Worm (Caenorhabditis elegans) whole organism, L4 larva: ENCODE data around the gene R04E5.8.

Experiments
- D1046.2 ChIP-seq: fragments of 200-800 bp; sonication (Bioruptor generic); IDR thresholded peaks from 2 replicates; pipeline ENCODE4 v1.3.6; 2022; ENCODE audit warnings: missing genetic modification characterization, missing compliant biosample characterization
- F26F4.8 ChIP-seq: fragments of 200-800 bp; sonication (Bioruptor generic); conservative IDR thresholded peaks from 2 replicates; pipeline ENCODE4 v1.3.6; 2022; ENCODE audit warnings: missing genetic modification characterization, missing compliant biosample characterization
- T26A8.4 ChIP-seq: fragments of 200-800 bp; sonication (Bioruptor generic); IDR thresholded peaks from 2 replicates; pipeline ENCODE4 v1.3.6; 2022; ENCODE audit warnings: missing genetic modification characterization, missing compliant biosample characterization
- Y105C5A.15 ChIP-seq: fragments of 200-800 bp; sonication (Bioruptor generic); IDR thresholded peaks from 2 replicates; pipeline ENCODE4 v1.3.6; 2022; ENCODE audit warnings: missing genetic modification characterization, missing compliant biosample characterization
- Y48G9A.11 ChIP-seq: fragments of 200-800 bp; sonication (Bioruptor generic); IDR thresholded peaks from 2 replicates; pipeline ENCODE4 v1.3.6; 2022; ENCODE audit warnings: missing genetic modification reagents, missing genetic modification characterization, missing compliant biosample characterization
- ZK546.5 ChIP-seq, 2 experiments: sonication (generic microtip); optimal IDR thresholded peaks; 2 replicates each; lab custom pipeline; 2017; ENCODE audit warnings: missing biosample characterization in 2 of 2, missing genetic modification characterization in 2 of 2
- arid-1 ChIP-seq: fragments of 200-800 bp; sonication (Bioruptor generic); conservative IDR thresholded peaks from 2 replicates; pipeline ENCODE4 v1.3.6; 2022; ENCODE audit warnings: missing genetic modification reagents, missing genetic modification characterization, missing compliant biosample characterization
- cey-2 ChIP-seq: sonication (generic microtip); optimal IDR thresholded peaks from 3 replicates; lab custom pipeline; 2017; ENCODE audit warnings: missing genetic modification characterization, mild to moderate bottlenecking, missing compliant biosample characterization, antibody characterized with exemption, borderline replicate concordance; ENCODE audit not compliant: insufficient read depth
- ctbp-1 ChIP-seq: fragments of 200-800 bp; sonication (Bioruptor generic); IDR thresholded peaks from 2 replicates; pipeline ENCODE4 v1.3.6; 2022; ENCODE audit warnings: missing genetic modification reagents, missing genetic modification characterization, missing compliant biosample characterization
- dmd-6 ChIP-seq: fragments of 200-800 bp; sonication (Bioruptor generic); IDR thresholded peaks from 2 replicates; pipeline ENCODE4 v1.3.6; 2022; ENCODE audit warnings: missing genetic modification reagents, missing genetic modification characterization, missing compliant biosample characterization
- dmd-8 ChIP-seq: fragments of 200-800 bp; sonication (Bioruptor generic); IDR thresholded peaks from 2 replicates; pipeline ENCODE4 v1.3.6; 2022; ENCODE audit warnings: missing genetic modification characterization, missing compliant biosample characterization
- dmd-9 ChIP-seq: fragments of 200-800 bp; sonication (Bioruptor generic); IDR thresholded peaks from 2 replicates; pipeline ENCODE4 v1.3.6; 2022; ENCODE audit warnings: missing genetic modification reagents, missing genetic modification characterization, missing compliant biosample characterization
- duxl-1 ChIP-seq: sonication (generic microtip); optimal IDR thresholded peaks from 2 replicates; lab custom pipeline; 2016; ENCODE audit warnings: mild to moderate bottlenecking, missing genetic modification characterization, moderate library complexity, missing compliant biosample characterization; ENCODE audit not compliant: poor library complexity
- egl-43 ChIP-seq: fragments of 200-800 bp; sonication (Bioruptor generic); IDR thresholded peaks from 2 replicates; pipeline ENCODE4 v1.3.6; 2022; ENCODE audit warnings: missing genetic modification reagents, missing genetic modification characterization, missing compliant biosample characterization
- hlh-11 ChIP-seq: fragments of 200-800 bp; sonication (Bioruptor generic); optimal IDR thresholded peaks from 2 replicates; lab custom pipeline; 2018; ENCODE audit warnings: mild to moderate bottlenecking, missing genetic modification characterization, missing compliant biosample characterization
- hmg-1.1 ChIP-seq: fragments of 200-800 bp; sonication (Bioruptor generic); IDR thresholded peaks from 2 replicates; pipeline ENCODE4 v1.3.6; 2022; ENCODE audit warnings: missing genetic modification reagents, missing genetic modification characterization, missing compliant biosample characterization
- lim-7 ChIP-seq: fragments of 200-800 bp; sonication (Bioruptor generic); IDR thresholded peaks from 2 replicates; pipeline ENCODE4 v1.3.6; 2022; ENCODE audit warnings: missing genetic modification characterization, missing compliant biosample characterization
- lin-1 ChIP-seq: fragments of 200-800 bp; sonication (Bioruptor generic); IDR thresholded peaks from 2 replicates; pipeline ENCODE4 v1.3.6; 2022; ENCODE audit warnings: missing genetic modification reagents, missing genetic modification characterization, missing compliant biosample characterization
- lin-29 ChIP-seq: fragments of 200-800 bp; sonication (Bioruptor generic); IDR thresholded peaks from 2 replicates; pipeline ENCODE4 v1.3.6; 2022; ENCODE audit warnings: missing genetic modification reagents, missing genetic modification characterization, missing compliant biosample characterization
- lin-38 ChIP-seq: fragments of 200-800 bp; sonication (Bioruptor generic); IDR thresholded peaks from 2 replicates; pipeline ENCODE4 v1.3.6; 2022; ENCODE audit warnings: missing genetic modification reagents, missing genetic modification characterization, missing compliant biosample characterization
- lir-3 ChIP-seq: sonication (generic microtip); optimal IDR thresholded peaks from 2 replicates; lab custom pipeline; 2016; ENCODE audit warnings: mild to moderate bottlenecking, missing genetic modification characterization, missing compliant biosample characterization
- lsy-2 ChIP-seq, 2 experiments: fragments of 150-350 bp in 1 of 2; sonication (generic microtip) in 1 of 2; optimal IDR thresholded peaks; 2 replicates each; lab custom pipeline; 2014 to 2017; ENCODE audit warnings: missing biosample characterization in 2 of 2, missing genetic modification characterization in 2 of 2
- madf-5 ChIP-seq, 2 experiments: fragments of 200-800 bp; sonication (Bioruptor generic); IDR thresholded peaks; 2 replicates each; pipeline ENCODE4 v1.3.6; 2022; ENCODE audit warnings: missing compliant biosample characterization in 2 of 2, missing genetic modification characterization in 2 of 2
- madf-9 ChIP-seq: fragments of 200-800 bp; sonication (Bioruptor generic); conservative IDR thresholded peaks from 2 replicates; pipeline ENCODE4 v1.3.6; 2022; ENCODE audit warnings: missing genetic modification reagents, missing genetic modification characterization, missing compliant biosample characterization
- mep-1 ChIP-seq: fragments of 150-350 bp; sonication (generic microtip); optimal IDR thresholded peaks from 3 replicates; lab custom pipeline; 2014; ENCODE audit warnings: missing biosample characterization, missing genetic modification characterization
- mes-2 ChIP-seq: sonication (generic microtip); optimal IDR thresholded peaks from 2 replicates; lab custom pipeline; 2016; ENCODE audit warnings: missing genotype, mild to moderate bottlenecking, missing genetic modification characterization, missing compliant biosample characterization; ENCODE audit not compliant: poor library complexity, severe bottlenecking
- mxl-2 ChIP-seq: fragments of 200-800 bp; sonication (Bioruptor generic); conservative IDR thresholded peaks from 2 replicates; pipeline ENCODE4 v1.3.6; 2022; ENCODE audit warnings: missing genetic modification reagents, missing genetic modification characterization, missing compliant biosample characterization
- mxl-3 ChIP-seq: fragments of 200-800 bp; sonication (Bioruptor generic); optimal IDR thresholded peaks from 2 replicates; lab custom pipeline; 2018; ENCODE audit warnings: mild to moderate bottlenecking, missing genetic modification characterization, missing compliant biosample characterization
- nhr-102 ChIP-seq: sonication (generic microtip); optimal IDR thresholded peaks from 2 replicates; lab custom pipeline; 2016; ENCODE audit warnings: mild to moderate bottlenecking, missing genetic modification characterization, moderate library complexity, missing compliant biosample characterization
- nhr-11 ChIP-seq: fragments of 150-350 bp; optimal IDR thresholded peaks from 2 replicates; lab custom pipeline; 2014; ENCODE audit warnings: missing biosample characterization, missing genetic modification characterization
- nhr-28 ChIP-seq: fragments of 150-350 bp; optimal IDR thresholded peaks from 2 replicates; lab custom pipeline; 2014; ENCODE audit warnings: missing biosample characterization, missing genetic modification characterization
- nhr-41 ChIP-seq: fragments of 200-800 bp; sonication (Bioruptor generic); IDR thresholded peaks from 2 replicates; pipeline ENCODE4 v1.3.6; 2022; ENCODE audit warnings: missing genetic modification reagents, missing genetic modification characterization, missing compliant biosample characterization
- nhr-77 ChIP-seq: fragments of 150-350 bp; optimal IDR thresholded peaks from 2 replicates; lab custom pipeline; 2014; ENCODE audit warnings: missing biosample characterization, missing genetic modification characterization
- pha-4 ChIP-seq, 2 experiments: fragments of 150-350 bp in 1 of 2; fragments of 200-800 bp in 1 of 2; sonication (Bioruptor generic) in 1 of 2; IDR thresholded peaks in 1 of 2; optimal IDR thresholded peaks in 1 of 2; 2 replicates each; pipeline versions ENCODE4 v1.3.6 to Lab custom; 2014 to 2022; ENCODE audit warnings: missing genetic modification characterization in 2 of 2, missing genetic modification reagents in 2 of 2, missing biosample characterization in 1 of 2, missing compliant biosample characterization in 1 of 2
- php-3 ChIP-seq: fragments of 200-800 bp; sonication (Bioruptor generic); IDR thresholded peaks from 2 replicates; pipeline ENCODE4 v1.3.6; 2022; ENCODE audit warnings: missing genetic modification reagents, missing genetic modification characterization, missing compliant biosample characterization
- saeg-2 ChIP-seq: fragments of 200-800 bp; sonication (Bioruptor generic); IDR thresholded peaks from 2 replicates; pipeline ENCODE4 v1.3.6; 2022; ENCODE audit warnings: missing genetic modification reagents, missing genetic modification characterization, missing compliant biosample characterization
- snpc-1.2 ChIP-seq: fragments of 200-800 bp; sonication (Bioruptor generic); IDR thresholded peaks from 2 replicates; pipeline ENCODE4 v1.3.6; 2022; ENCODE audit warnings: missing genetic modification reagents, missing genetic modification characterization, missing compliant biosample characterization
- tag-97 ChIP-seq: fragments of 200-800 bp; sonication (Bioruptor generic); IDR thresholded peaks from 2 replicates; pipeline ENCODE4 v1.3.6; 2022; ENCODE audit warnings: missing genetic modification characterization, missing compliant biosample characterization
- tra-1 ChIP-seq: fragments of 200-800 bp; sonication (Bioruptor generic); IDR thresholded peaks from 2 replicates; pipeline ENCODE4 v1.3.6; 2022; ENCODE audit warnings: missing genetic modification reagents, missing genetic modification characterization, missing compliant biosample characterization
- vab-7 ChIP-seq: fragments of 200-800 bp; sonication (Bioruptor generic); IDR thresholded peaks from 2 replicates; pipeline ENCODE4 v1.3.6; 2022; ENCODE audit warnings: missing genetic modification reagents, missing genetic modification characterization, missing compliant biosample characterization
- zip-2 ChIP-seq: fragments of 150-350 bp; optimal IDR thresholded peaks from 2 replicates; lab custom pipeline; 2014; ENCODE audit warnings: missing biosample characterization, missing genetic modification characterization

Gene R04E5.8

ce11 chrX:8819815-8820415 is 14.0 kb upstream of the R04E5.8 start (continued):
- TF ChIP-seq dmd-6 (GFP tag; lab: Robert Waterston, UW) = peak; percentile 40; the same call in 1 of the 2 replicates
- TF ChIP-seq ctbp-1 (GFP tag; lab: Robert Waterston, UW) = 0 out of 2 replicates have a peak, but pooled peaks have one; percentile 46
- peak; percentile 17 for TF ChIP-seq hlh-11
- peak; percentile 71 for TF ChIP-seq lin-38 (GFP tag; lab: Robert Waterston, UW)
- no peak for TF ChIP-seq lin-29 (GFP tag; lab: Robert Waterston, UW)
- TF ChIP-seq php-3 = peak; percentile 69; the same call in 1 of the 2 replicates
- 0 out of 2 replicates have a peak, but pooled peaks have one; percentile 50 for TF ChIP-seq T26A8.4 (GFP tag; lab: Robert Waterston, UW)
- TF ChIP-seq tra-1 (GFP tag; lab: Robert Waterston, UW) = 0 out of 2 replicates have a peak, but pooled peaks have one; percentile 30
- TF ChIP-seq duxl-1 = peak; percentile 50
- TF ChIP-seq lir-3 = peak; percentile 44

DNA sequence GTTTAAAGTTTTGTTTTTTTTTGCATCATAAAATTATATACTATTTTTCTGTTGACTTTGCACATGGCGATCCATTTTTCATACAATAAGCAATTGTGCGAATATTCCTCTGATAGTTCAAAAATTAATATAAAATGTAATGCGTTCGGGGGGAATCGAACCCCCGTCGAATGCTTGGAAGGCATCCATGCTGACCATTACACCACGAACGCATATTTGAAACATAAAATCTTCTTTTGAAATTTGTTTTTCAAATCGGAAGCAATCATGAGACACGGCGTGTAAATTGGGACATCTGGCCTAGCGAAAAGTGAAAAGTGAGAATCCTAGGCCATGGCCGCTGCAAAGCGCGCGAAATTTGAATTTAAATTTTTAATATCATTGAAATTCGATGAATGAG is 12.5 kb upstream of the R04E5.8 start:
- TF ChIP-seq snpc-1.2 (GFP tag; lab: Robert Waterston, UW) (peak; percentile 46; the same call in 1 of the 2 replicates), dmd-9 (GFP tag; lab: Robert Waterston, UW) (0 out of 2 replicates have a peak, but pooled peaks have one; percentile 27), lim-7 (peak; percentile 57; the same call in 1 of the 2 replicates), dmd-8 (GFP tag; lab: Robert Waterston, UW) (peak; percentile 53; the same call in 1 of the 2 replicates), madf-9 (GFP tag; lab: Robert Waterston, UW) (peak; percentile 26; the same call in 1 of the 2 replicates), hmg-1.1 (GFP tag; lab: Robert Waterston, UW) (peak; percentile 26; the same call in 1 of the 2 replicates), mes-2 (tag; lab: Kevin White, UChicago) (peak; percentile 12), egl-43 (GFP tag; lab: Robert Waterston, UW) (peak; percentile 76), madf-5 (GFP tag; IDR thresholded peaks at IDR 0.05; lab: Robert Waterston, UW) (peak; percentile 36 to 58; a peak in 1 of 4 replicates), lin-38 (GFP tag; lab: Robert Waterston, UW) (peak; percentile 55), lin-1 (GFP tag; lab: Robert Waterston, UW) (0 out of 2 replicates have a peak, but pooled peaks have one; percentile 9), F26F4.8 (peak; percentile 69; the same call in 1 of the 2 replicates), ctbp-1 (GFP tag; lab: Robert Waterston, UW) (peak; percentile 32; the same call in 1 of the 2 replicates), mxl-2 (GFP tag; lab: Robert Waterston, UW) (0 out of 2 replicates have a peak, but pooled peaks have one; percentile 26), arid-1 (GFP tag; lab: Robert Waterston, UW) (0 out of 2 replicates have a peak, but pooled peaks have one; percentile 12), vab-7 (GFP tag; lab: Robert Waterston, UW) (peak; percentile 43; the same call in 1 of the 2 replicates), Y48G9A.11 (GFP tag; lab: Robert Waterston, UW) (0 out of 2 replicates have a peak, but pooled peaks have one; percentile 19), D1046.2 (GFP tag; lab: Robert Waterston, UW) (peak; percentile 62; the same call in 1 of the 2 replicates)
- TF ChIP-seq, all 104 proteins: peak for 18; not testable (repeated sequence) for 86

DNA sequence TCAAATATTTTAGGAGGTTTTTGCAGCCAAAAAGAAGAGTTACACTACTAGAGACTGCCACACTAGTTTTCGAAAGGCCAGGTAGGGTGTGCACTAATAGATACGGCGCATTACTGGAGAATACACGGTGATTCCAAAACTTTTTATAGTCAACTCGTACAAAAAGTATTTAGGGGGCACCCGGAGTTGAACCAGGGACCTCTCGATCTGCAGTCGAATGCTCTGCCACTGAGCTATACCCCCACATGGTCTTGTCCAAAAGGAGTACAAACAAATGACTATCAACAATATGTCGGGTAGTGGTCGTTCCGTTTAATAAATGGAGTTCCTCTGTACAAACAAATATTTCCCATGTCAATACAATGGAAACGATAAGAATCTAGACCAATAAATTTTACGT is 12.0 kb upstream of the R04E5.8 start:
- TF ChIP-seq zip-2 (tag; lab: Kevin White, UChicago) (no peak), mxl-3 (GFP tag; lab: Kevin White, UChicago) (no peak), nhr-11 (tag; lab: Kevin White, UChicago) (no peak), madf-9 (GFP tag; lab: Robert Waterston, UW) (peak; percentile 37; the same call in 1 of the 2 replicates), egl-43 (GFP tag; lab: Robert Waterston, UW) (peak; percentile 78), lin-38 (GFP tag; lab: Robert Waterston, UW) (peak; percentile 34; the same call in 1 of the 2 replicates), vab-7 (GFP tag; lab: Robert Waterston, UW) (peak; percentile 61; the same call in 1 of the 2 replicates), F26F4.8 (no peak), cey-2 (tag; lab: Kevin White, UChicago) (no peak), hlh-11 (peak; percentile 12), tra-1 (GFP tag; lab: Robert Waterston, UW) (peak; percentile 66; the same call in 1 of the 2 replicates), dmd-8 (GFP tag; lab: Robert Waterston, UW) (peak; percentile 72; the same call in 1 of the 2 replicates), Y105C5A.15 (GFP tag; lab: Robert Waterston, UW) (peak; percentile 81; the same call in 1 of the 2 replicates), nhr-102 (no peak), nhr-77 (tag; lab: Kevin White, UChicago) (peak; percentile 27), saeg-2 (GFP tag; lab: Robert Waterston, UW) (no peak), pha-4 (GFP tag; IDR thresholded peaks at IDR 0.05; lab: Robert Waterston, UW) (peak; percentile 68; the same call in 1 of the 2 replicates), pha-4 (tag; optimal IDR thresholded peaks at IDR 0.05; lab: Kevin White, UChicago) (no peak), lim-7 (peak; percentile 82), mep-1 (tag; lab: Kevin White, UChicago) (peak; percentile 23), nhr-28 (tag; lab: Kevin White, UChicago) (peak; percentile 23), nhr-41 (GFP tag; lab: Robert Waterston, UW) (peak; percentile 72), tag-97 (GFP tag; lab: Robert Waterston, UW) (no peak), php-3 (0 out of 2 replicates have a peak, but pooled peaks have one; percentile 41), lsy-2 (tag; optimal IDR thresholded peaks at IDR 0.05; lab: Kevin White, UChicago) (no peak), ZK546.5 (tag; optimal IDR thresholded peaks at IDR 0.05; lab: Kevin White, UChicago) (no peak)
